Worm (Caenorhabditis elegans) whole organism, midembryonic: Measurements from ENCODE around the gene vha-13.
A peak's percentile ranks its signal among the peaks of the same experiment; 100 is the strongest.

Experiments
- T22C8.4 ChIP-seq: fragments of 200-800 bp; sonication (Bioruptor generic); IDR thresholded peaks from 2 replicates; pipeline ENCODE4 v1.3.6; 2022; ENCODE audit warnings: missing genetic modification characterization, missing compliant biosample characterization
- cog-1 ChIP-seq: sonication (generic microtip); optimal IDR thresholded peaks from 2 replicates; lab custom pipeline; 2016; ENCODE audit warnings: missing genetic modification characterization, missing compliant biosample characterization
- flt-1 ChIP-seq: fragments of 200-800 bp; sonication (Bioruptor generic); IDR thresholded peaks from 2 replicates; pipeline ENCODE4 v1.3.6; 2022; ENCODE audit warnings: missing genetic modification characterization, missing compliant biosample characterization
- klf-2 ChIP-seq: fragments of 200-800 bp; sonication (Bioruptor generic); conservative IDR thresholded peaks from 2 replicates; pipeline ENCODE4 v1.3.6; 2022; ENCODE audit warnings: missing genetic modification reagents, missing genetic modification characterization, missing compliant biosample characterization
- med-1 ChIP-seq: sonication (generic microtip); optimal IDR thresholded peaks from 2 replicates; lab custom pipeline; 2017; ENCODE audit warnings: missing genetic modification characterization, mild to moderate bottlenecking, missing compliant biosample characterization, antibody characterized with exemption, missing genetic modification reagents; ENCODE audit not compliant: insufficient read depth
- ref-1 ChIP-seq: fragments of 200-800 bp; sonication (Bioruptor generic); conservative IDR thresholded peaks from 2 replicates; pipeline ENCODE4 v1.3.6; 2022; ENCODE audit warnings: missing genetic modification reagents, missing genetic modification characterization, missing compliant biosample characterization
- ztf-23 ChIP-seq: fragments of 200-800 bp; sonication (Bioruptor generic); IDR thresholded peaks from 2 replicates; pipeline ENCODE4 v1.3.6; 2022; ENCODE audit warnings: missing genetic modification reagents, missing genetic modification characterization, missing compliant biosample characterization
- ztf-29 ChIP-seq: fragments of 200-800 bp; sonication (Bioruptor generic); IDR thresholded peaks from 2 replicates; pipeline ENCODE4 v1.3.6; 2022; ENCODE audit warnings: missing genetic modification reagents, missing genetic modification characterization, missing compliant biosample characterization

ce11 chrV:14355738-14356368 is 4.3 kb downstream of the vha-13 start, which contains the start of gene cyn-1:
- no peak for TF ChIP-seq ztf-29 (GFP tag; lab: Robert Waterston, UW)
- peak; percentile 2 for TF ChIP-seq cog-1 (tag; lab: Kevin White, UChicago)
- TF ChIP-seq flt-1 (GFP tag; lab: Robert Waterston, UW): 0 out of 2 replicates have a peak, but pooled peaks have one; percentile 34
- TF ChIP-seq ztf-23 (GFP tag; lab: Robert Waterston, UW): no peak
- no peak for TF ChIP-seq med-1 (GFP tag; lab: Kevin White, UChicago)
- no peak for TF ChIP-seq klf-2
- TF ChIP-seq ref-1 (GFP tag; lab: Robert Waterston, UW): no peak
- no peak for TF ChIP-seq T22C8.4 (GFP tag; lab: Robert Waterston, UW)
